Worm (Caenorhabditis elegans) whole organism, young adult: ENCODE results near the gene clec-40.

Source experiments
- B0035.1 ChIP-seq: sonication (generic microtip); optimal IDR thresholded peaks from 2 replicates; lab custom pipeline; 2016; ENCODE audit warnings: missing genetic modification characterization, mild to moderate bottlenecking, missing compliant biosample characterization, missing genotype, missing genetic modification reagents
- F10E7.11 ChIP-seq: sonication (generic microtip); optimal IDR thresholded peaks from 2 replicates; lab custom pipeline; 2017; ENCODE audit warnings: mild to moderate bottlenecking, missing genetic modification characterization, moderate library complexity, missing compliant biosample characterization
- F23B12.7 ChIP-seq: sonication (generic microtip); optimal IDR thresholded peaks from 2 replicates; lab custom pipeline; 2017; ENCODE audit warnings: missing genetic modification characterization, mild to moderate bottlenecking, missing compliant biosample characterization, antibody characterized with exemption, moderate library complexity; ENCODE audit not compliant: insufficient read depth
- F55B11.4 ChIP-seq: sonication (generic microtip); optimal IDR thresholded peaks from 2 replicates; lab custom pipeline; 2016; ENCODE audit warnings: missing compliant biosample characterization, missing genetic modification characterization, borderline replicate concordance; ENCODE audit not compliant: insufficient read depth
- F57A8.1 ChIP-seq: fragments of 200-800 bp; sonication (Bioruptor generic); optimal IDR thresholded peaks from 2 replicates; lab custom pipeline; 2018; ENCODE audit warnings: mild to moderate bottlenecking, missing genetic modification characterization, moderate library complexity, missing compliant biosample characterization
- K11D2.4 ChIP-seq: fragments of 200-800 bp; sonication (Bioruptor generic); IDR thresholded peaks from 2 replicates; pipeline ENCODE4 v1.3.6; 2022; ENCODE audit warnings: missing genetic modification reagents, missing genetic modification characterization, missing compliant biosample characterization
- K12H6.12 ChIP-seq: fragments of 200-800 bp; sonication (Bioruptor generic); optimal IDR thresholded peaks from 2 replicates; lab custom pipeline; 2018; ENCODE audit warnings: mild to moderate bottlenecking, missing genetic modification characterization, missing compliant biosample characterization
- T26A5.8 ChIP-seq: sonication (generic microtip); optimal IDR thresholded peaks from 2 replicates; lab custom pipeline; 2016; ENCODE audit warnings: missing genetic modification characterization, missing compliant biosample characterization
- Y53G8AR.9 ChIP-seq: fragments of 200-800 bp; sonication (Bioruptor generic); conservative IDR thresholded peaks from 2 replicates; pipeline ENCODE4 v1.3.6; 2022; ENCODE audit warnings: missing genetic modification reagents, missing genetic modification characterization, missing compliant biosample characterization
- attf-5 ChIP-seq: fragments of 200-800 bp; sonication (Bioruptor generic); optimal IDR thresholded peaks from 2 replicates; lab custom pipeline; 2018; ENCODE audit warnings: mild to moderate bottlenecking, missing genetic modification characterization, missing compliant biosample characterization
- ccch-3 ChIP-seq: fragments of 200-800 bp; sonication (Bioruptor generic); optimal IDR thresholded peaks from 2 replicates; lab custom pipeline; 2018; ENCODE audit warnings: mild to moderate bottlenecking, missing genetic modification characterization, missing compliant biosample characterization
- cebp-1 ChIP-seq, 2 experiments: fragments of 200-800 bp in 1 of 2; sonication (Bioruptor generic) in 1 of 2; sonication (generic microtip) in 1 of 2; IDR thresholded peaks in 1 of 2; optimal IDR thresholded peaks in 1 of 2; 2 replicates each; pipeline versions ENCODE4 v1.3.6 to Lab custom; 2017 to 2022; ENCODE audit warnings: missing compliant biosample characterization in 2 of 2, missing genetic modification characterization in 2 of 2, mild to moderate bottlenecking in 1 of 2, missing genetic modification reagents in 1 of 2, moderate library complexity in 1 of 2
- ceh-100 ChIP-seq: fragments of 200-800 bp; sonication (Bioruptor generic); IDR thresholded peaks from 2 replicates; pipeline ENCODE4 v1.3.6; 2022; ENCODE audit warnings: missing genetic modification reagents, missing genetic modification characterization, missing compliant biosample characterization
- ceh-27 ChIP-seq: fragments of 200-800 bp; sonication (Bioruptor generic); optimal IDR thresholded peaks from 2 replicates; lab custom pipeline; 2018; ENCODE audit warnings: mild to moderate bottlenecking, missing genetic modification characterization, moderate library complexity, missing compliant biosample characterization
- ceh-58 ChIP-seq: fragments of 200-800 bp; sonication (Bioruptor generic); IDR thresholded peaks from 2 replicates; pipeline ENCODE4 v1.3.6; 2022; ENCODE audit warnings: missing genetic modification characterization, missing compliant biosample characterization
- ceh-79 ChIP-seq: sonication (generic microtip); optimal IDR thresholded peaks from 2 replicates; lab custom pipeline; 2017; ENCODE audit warnings: mild to moderate bottlenecking, missing genetic modification characterization, missing compliant biosample characterization
- chd-7 ChIP-seq: sonication (generic microtip); optimal IDR thresholded peaks from 2 replicates; lab custom pipeline; 2016; ENCODE audit warnings: mild to moderate bottlenecking, missing genetic modification characterization, moderate library complexity, missing compliant biosample characterization
- efl-1 ChIP-seq: fragments of 150-350 bp; optimal IDR thresholded peaks from 2 replicates; lab custom pipeline; 2014; ENCODE audit warnings: missing biosample characterization, missing genetic modification reagents, missing genetic modification characterization
- fkh-3 ChIP-seq: sonication (generic microtip); optimal IDR thresholded peaks from 2 replicates; lab custom pipeline; 2016; ENCODE audit warnings: mild to moderate bottlenecking, missing genetic modification characterization, missing compliant biosample characterization
- hlh-26 ChIP-seq: fragments of 200-800 bp; sonication (Bioruptor generic); conservative IDR thresholded peaks from 2 replicates; pipeline ENCODE4 v1.3.6; 2022; ENCODE audit warnings: missing genetic modification reagents, missing genetic modification characterization, missing compliant biosample characterization
- let-526 ChIP-seq: fragments of 200-800 bp; sonication (Bioruptor generic); IDR thresholded peaks from 2 replicates; pipeline ENCODE4 v1.3.6; 2022; ENCODE audit warnings: missing genetic modification reagents, missing genetic modification characterization, missing compliant biosample characterization
- lir-1 ChIP-seq: fragments of 200-800 bp; sonication (Bioruptor generic); conservative IDR thresholded peaks from 2 replicates; pipeline ENCODE4 v1.3.6; 2022; ENCODE audit warnings: missing genetic modification reagents, missing genetic modification characterization, missing compliant biosample characterization
- lsl-1 ChIP-seq: fragments of 200-800 bp; sonication (Bioruptor generic); optimal IDR thresholded peaks from 2 replicates; lab custom pipeline; 2018; ENCODE audit warnings: mild to moderate bottlenecking, missing genetic modification characterization, moderate library complexity, missing compliant biosample characterization
- mxl-1 ChIP-seq: sonication (generic microtip); optimal IDR thresholded peaks from 2 replicates; lab custom pipeline; 2016; ENCODE audit warnings: missing genetic modification characterization, missing compliant biosample characterization
- nhr-179 ChIP-seq: sonication (generic microtip); optimal IDR thresholded peaks from 2 replicates; lab custom pipeline; 2016; ENCODE audit warnings: mild to moderate bottlenecking, missing genetic modification characterization, missing compliant biosample characterization
- nhr-27 ChIP-seq: fragments of 200-800 bp; sonication (Bioruptor generic); optimal IDR thresholded peaks from 2 replicates; lab custom pipeline; 2018; ENCODE audit warnings: mild to moderate bottlenecking, missing genetic modification characterization, moderate library complexity, missing compliant biosample characterization
- rcor-1 ChIP-seq: fragments of 200-800 bp; sonication (Bioruptor generic); IDR thresholded peaks from 2 replicates; pipeline ENCODE4 v1.3.6; 2022; ENCODE audit warnings: missing genetic modification reagents, missing genetic modification characterization, missing compliant biosample characterization
- snpc-4 ChIP-seq, 5 experiments: fragments of 150-350 bp in 1 of 5; sonication (generic microtip) in 4 of 5; optimal IDR thresholded peaks; 2 replicates each; lab custom pipeline; 2014 to 2018; ENCODE audit warnings: missing genetic modification characterization in 5 of 5, missing biosample characterization in 3 of 5, antibody characterized with exemption in 2 of 5, mild to moderate bottlenecking in 2 of 5, missing compliant biosample characterization in 2 of 5, missing genotype in 2 of 5, moderate library complexity in 2 of 5, missing genetic modification reagents in 1 of 5
- ztf-22 ChIP-seq: fragments of 200-800 bp; sonication (Bioruptor generic); optimal IDR thresholded peaks from 2 replicates; lab custom pipeline; 2018; ENCODE audit warnings: mild to moderate bottlenecking, missing genetic modification characterization, moderate library complexity, missing compliant biosample characterization
- ztf-6 ChIP-seq: fragments of 200-800 bp; sonication (Bioruptor generic); IDR thresholded peaks from 2 replicates; pipeline ENCODE4 v1.3.6; 2022; ENCODE audit warnings: missing genetic modification reagents, missing genetic modification characterization, missing compliant biosample characterization

clec-40 gene

ce11 chrV:16882260-16882918 lies 41.5 kb upstream of the clec-40 start, which contains the start of the genes F09C6.11 and F09C6.12:
F09C6.11 (minus strand) TSS chrV:16882310.
F09C6.12 (plus strand) TSS chrV:16882868.
- TF ChIP-seq nhr-179 (tag; lab: Kevin White, UChicago) = no peak
- no peak for TF ChIP-seq rcor-1
- no peak for TF ChIP-seq B0035.1 (tag; lab: Kevin White, UChicago)
- TF ChIP-seq attf-5 (GFP tag; lab: Kevin White, UChicago) = no peak
- TF ChIP-seq ztf-6 = no peak
- no peak for TF ChIP-seq ceh-79 (tag; lab: Kevin White, UChicago)
- no peak for TF ChIP-seq ztf-22
- no peak for TF ChIP-seq K11D2.4 (GFP tag; lab: Robert Waterston, UW)
- TF ChIP-seq Y53G8AR.9 (GFP tag; lab: Robert Waterston, UW) = no peak

ce11 chrV:16880679-16881078 lies 39.8 kb upstream of the clec-40 start, which contains the start of gene F09C6.14:
F09C6.14 (plus strand) TSS chrV:16880979.
- TF ChIP-seq lir-1 (GFP tag; lab: Robert Waterston, UW) (no peak), T26A5.8 (no peak), F57A8.1 (GFP tag; lab: Kevin White, UChicago) (no peak), ceh-100 (no peak), attf-5 (GFP tag; lab: Kevin White, UChicago) (no peak), mxl-1 (tag; lab: Kevin White, UChicago) (no peak), K12H6.12 (tag; lab: Kevin White, UChicago) (no peak)

ce11 chrV:16880054-16880453 lies 39.2 kb upstream of the clec-40 start, which contains the start of gene F09C6.3:
F09C6.3 (minus strand) TSS chrV:16880154.
- TF ChIP-seq efl-1 (GFP tag; lab: Kevin White, UChicago) = no peak

- TF ChIP-seq F23B12.7 (tag; lab: Kevin White, UChicago) (no peak), B0035.1 (tag; lab: Kevin White, UChicago) (no peak), cebp-1 (GFP tag; IDR thresholded peaks at IDR 0.05; lab: Robert Waterston, UW) (no peak), cebp-1 (tag; optimal IDR thresholded peaks at IDR 0.05; lab: Kevin White, UChicago) (no peak), F55B11.4 (tag; lab: Kevin White, UChicago) (no peak), fkh-3 (tag; lab: Kevin White, UChicago) (no peak), nhr-27 (tag; lab: Kevin White, UChicago) (no peak), ceh-27 (GFP tag; lab: Kevin White, UChicago) (no peak), lsl-1 (GFP tag; lab: Kevin White, UChicago) (no peak), hlh-26 (GFP tag; lab: Robert Waterston, UW) (no peak), F10E7.11 (tag; lab: Kevin White, UChicago) (no peak), ccch-3 (GFP tag; lab: Kevin White, UChicago) (no peak), ceh-79 (tag; lab: Kevin White, UChicago) (no peak), efl-1 (GFP tag; lab: Kevin White, UChicago) (no peak), snpc-4 (GFP tag; optimal IDR thresholded peaks at IDR 0.05; lab: Kevin White, UChicago) (no peak), snpc-4 (tag; optimal IDR thresholded peaks at IDR 0.05; lab: Kevin White, UChicago) (no peak), ceh-58 (GFP tag; lab: Robert Waterston, UW) (no peak), let-526 (GFP tag; lab: Robert Waterston, UW) (no peak), chd-7 (tag; lab: Kevin White, UChicago) (no peak)
Observed at ce11 chrV:16879532-16879931, 38.7 kb upstream of the clec-40 start.
